Fruit fly (Drosophila melanogaster): ENCODE measurements around the gene CG5347.

The CG5347 gene

DNA sequence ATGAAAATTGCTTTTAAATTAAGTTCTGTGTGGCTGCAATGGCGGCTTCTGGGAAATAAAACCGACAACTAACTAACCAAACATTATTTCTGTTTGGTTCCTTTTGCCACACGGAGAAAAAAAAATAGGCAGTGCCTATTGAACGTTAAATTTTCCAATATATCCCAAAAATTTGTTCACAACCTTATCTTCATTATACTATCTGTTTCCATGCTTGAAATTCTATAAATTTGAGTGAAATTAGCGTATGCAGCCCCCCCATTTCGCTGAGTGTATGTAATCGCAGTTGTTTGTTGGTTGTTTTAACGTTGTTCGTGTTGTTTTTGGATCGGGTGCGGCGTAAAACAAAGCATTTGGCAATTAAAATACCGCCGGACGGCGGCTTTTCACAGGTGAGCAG lies 38.2 kb upstream of the CG5347 start:
- no peak for TF ChIP-seq Eip93F (GFP tag; optimal IDR thresholded peaks at IDR 0.05)
- no peak for TF ChIP-seq CG11294 (GFP tag; IDR thresholded peaks at IDR 0.05)
- peak; percentile 5 for TF ChIP-seq Eip75B (GFP tag; optimal IDR thresholded peaks at IDR 0.05)
- no peak for TF ChIP-seq CG34406 (GFP tag; optimal IDR thresholded peaks at IDR 0.05)
- TF ChIP-seq achi (GFP tag; optimal IDR thresholded peaks at IDR 0.05) = peak; percentile 21
- no peak for TF ChIP-seq spab (GFP tag; optimal IDR thresholded peaks at IDR 0.05)
- no peak for TF ChIP-seq salr (GFP tag; optimal IDR thresholded peaks at IDR 0.05)
- TF ChIP-seq CG10669 (GFP tag; optimal IDR thresholded peaks at IDR 0.05) = no peak
- TF ChIP-seq CG16779 (tag; optimal IDR thresholded peaks at IDR 0.05) = no peak
- TF ChIP-seq svp (GFP tag) = no peak
- TF ChIP-seq CG6792 (GFP tag; optimal IDR thresholded peaks at IDR 0.05) = no peak
- TF ChIP-seq Hr38 (GFP tag; optimal IDR thresholded peaks at IDR 0.05) = no peak
- TF ChIP-seq CG6808 (GFP tag; optimal IDR thresholded peaks at IDR 0.05) = no peak
- no peak for TF ChIP-seq vri (GFP tag; optimal IDR thresholded peaks at IDR 0.05)
- peak; percentile 50 for TF ChIP-seq Eip78C (GFP tag)
- TF ChIP-seq CG9139 (GFP tag; optimal IDR thresholded peaks at IDR 0.05) = no peak
- TF ChIP-seq CG1621 (tag; optimal IDR thresholded peaks at IDR 0.05) = no peak
- TF ChIP-seq Met (GFP tag; optimal IDR thresholded peaks at IDR 0.05) = no peak
- TF ChIP-seq CG4318 (GFP tag; optimal IDR thresholded peaks at IDR 0.05) = peak; percentile 5
- peak; percentile 21 for TF ChIP-seq CG3919 (GFP tag; optimal IDR thresholded peaks at IDR 0.05)
- TF ChIP-seq pdm3 (GFP tag; optimal IDR thresholded peaks at IDR 0.05) = peak; percentile 39
- no peak for TF ChIP-seq CG8319 (GFP tag; optimal IDR thresholded peaks at IDR 0.05)
- no peak for TF ChIP-seq CG31627 (GFP tag; optimal IDR thresholded peaks at IDR 0.05)
- TF ChIP-seq Sox14 (GFP tag; optimal IDR thresholded peaks at IDR 0.05) = peak; percentile 19
- no peak for TF ChIP-seq Gug (GFP tag; IDR thresholded peaks at IDR 0.05)
- no peak for TF ChIP-seq esn (GFP tag; optimal IDR thresholded peaks at IDR 0.05)
- no peak for TF ChIP-seq Ets21C (GFP tag; optimal IDR thresholded peaks at IDR 0.05)
- no peak for TF ChIP-seq Sox102F (GFP tag; optimal IDR thresholded peaks at IDR 0.05)
- TF ChIP-seq CG32006 (GFP tag; optimal IDR thresholded peaks at IDR 0.05) = peak; percentile 66
- no peak for TF ChIP-seq fkh (GFP tag; optimal IDR thresholded peaks at IDR 0.05)
- no peak for TF ChIP-seq net (GFP tag; optimal IDR thresholded peaks at IDR 0.05)
- TF ChIP-seq OdsH (GFP tag; optimal IDR thresholded peaks at IDR 0.05) = peak; percentile 28
- TF ChIP-seq dac (GFP tag; optimal IDR thresholded peaks at IDR 0.05) = peak; percentile 18
- TF ChIP-seq CG6163 (GFP tag; IDR thresholded peaks at IDR 0.05) = peak; percentile 27; the same call in 1 of the 3 replicates
- TF ChIP-seq Sox15 (GFP tag; optimal IDR thresholded peaks at IDR 0.05) = no peak
- peak; percentile 30 for TF ChIP-seq Hr4 (GFP tag; optimal IDR thresholded peaks at IDR 0.05)
- TF ChIP-seq CG11762 (GFP tag; optimal IDR thresholded peaks at IDR 0.05; ENCODE audit: insufficient read depth) = no peak
- peak; percentile 15 for TF ChIP-seq CG6276 (GFP tag; optimal IDR thresholded peaks at IDR 0.05)
- TF ChIP-seq Hr39 (GFP tag; optimal IDR thresholded peaks at IDR 0.05) = peak; percentile 20
- TF ChIP-seq lz (GFP tag; optimal IDR thresholded peaks at IDR 0.05) = no peak
- TF ChIP-seq Ets96B (tag; optimal IDR thresholded peaks at IDR 0.05) = no peak
- no peak for TF ChIP-seq CG7368 (GFP tag; optimal IDR thresholded peaks at IDR 0.05)
- no peak for TF ChIP-seq Blimp-1 (GFP tag; optimal IDR thresholded peaks at IDR 0.05)
- peak; percentile 18 for TF ChIP-seq CG10631 (GFP tag; optimal IDR thresholded peaks at IDR 0.05)
- TF ChIP-seq CG3032 (tag; optimal IDR thresholded peaks at IDR 0.05) = no peak
- TF ChIP-seq CG15336 (GFP tag; IDR thresholded peaks at IDR 0.05) = peak; percentile 50
- peak; percentile 43; the same call in 2 of the 3 replicates for TF ChIP-seq CG8119 (GFP tag; IDR thresholded peaks at IDR 0.05)
- no peak for TF ChIP-seq dsx (GFP tag; optimal IDR thresholded peaks at IDR 0.05; ENCODE audit: poor library complexity, severe bottlenecking)
- TF ChIP-seq cyc (GFP tag; optimal IDR thresholded peaks at IDR 0.05) = no peak
- TF ChIP-seq fd59A (GFP tag; optimal IDR thresholded peaks at IDR 0.05) = no peak
- peak; percentile 15 for TF ChIP-seq acj6 (GFP tag; optimal IDR thresholded peaks at IDR 0.05)
- TF ChIP-seq eg (GFP tag; IDR thresholded peaks at IDR 0.05) = no peak
- TF ChIP-seq fd85E (GFP tag; optimal IDR thresholded peaks at IDR 0.05) = no peak
